Fruit fly (Drosophila melanogaster) whole organism, wandering third instar larva: ENCODE data around the gene CG13766.
A peak's percentile ranks its signal among the peaks of the same experiment; 100 is the strongest.

Experiments used
- CG32264 ChIP-seq: fragments of 200-800 bp; sonication (Bioruptor generic); optimal IDR thresholded peaks from 2 replicates; lab custom pipeline; 2016; ENCODE audit warnings: missing biosample characterization, missing genetic modification characterization
- CrebA ChIP-seq: fragments of 200-800 bp; sonication (Bioruptor generic); optimal IDR thresholded peaks from 2 replicates; lab custom pipeline; 2016; ENCODE audit warnings: missing biosample characterization, mild to moderate bottlenecking, missing genetic modification characterization, borderline replicate concordance
- Dif ChIP-seq: fragments of 200-275, 200-300 bp; sonication (Bioruptor generic); optimal IDR thresholded peaks from 2 replicates; lab custom pipeline; 2018; ENCODE audit warnings: missing biosample characterization, missing genetic modification characterization; ENCODE audit not compliant: partially characterized antibody
- GATAd ChIP-seq: sonication (Bioruptor generic); optimal IDR thresholded peaks from 2 replicates; lab custom pipeline; 2016; ENCODE audit warnings: missing biosample characterization, missing genetic modification characterization
- HLH106 ChIP-seq: fragments of 200-800 bp; optimal IDR thresholded peaks from 3 replicates; lab custom pipeline; 2019; ENCODE audit warnings: missing biosample characterization, mild to moderate bottlenecking, missing genetic modification characterization, moderate library complexity
- Hnf4 ChIP-seq: fragments of 200-800 bp; sonication (Bioruptor generic); optimal IDR thresholded peaks from 2 replicates; lab custom pipeline; 2016; ENCODE audit warnings: missing biosample characterization, mild to moderate bottlenecking, missing genetic modification characterization
- Hr78 ChIP-seq: fragments of >200 bp; optimal IDR thresholded peaks from 2 replicates; lab custom pipeline; 2017; ENCODE audit warnings: missing biosample characterization, missing genetic modification characterization
- Hr83 ChIP-seq: fragments of 200-300 bp; sonication (Bioruptor generic); optimal IDR thresholded peaks from 2 replicates; lab custom pipeline; 2016; ENCODE audit warnings: missing biosample characterization, mild to moderate bottlenecking, missing genetic modification characterization, moderate library complexity; ENCODE audit not compliant: poor library complexity, severe bottlenecking
- Jra ChIP-seq: sonication (Bioruptor generic); optimal IDR thresholded peaks from 2 replicates; lab custom pipeline; 2016; ENCODE audit warnings: missing biosample characterization, missing genetic modification characterization
- Mio ChIP-seq: sonication (Bioruptor generic); optimal IDR thresholded peaks from 2 replicates; lab custom pipeline; 2016; ENCODE audit warnings: missing biosample characterization, missing genetic modification characterization
- Myc ChIP-seq: fragments of >200 bp; optimal IDR thresholded peaks from 2 replicates; lab custom pipeline; 2017
- N ChIP-seq: fragments of >200 bp; optimal IDR thresholded peaks from 2 replicates; lab custom pipeline; 2018; ENCODE audit warnings: missing biosample characterization, missing external identifiers, missing genetic modification characterization
- OdsH ChIP-seq: fragments of 200-800 bp; sonication (Bioruptor generic); optimal IDR thresholded peaks from 2 replicates; lab custom pipeline; 2016; ENCODE audit warnings: missing biosample characterization, mild to moderate bottlenecking, missing genetic modification characterization
- Rel ChIP-seq, 2 experiments: fragments of 200-800 bp; sonication (Bioruptor generic) in 1 of 2; optimal IDR thresholded peaks; 2 replicates in 1 of 2; 3 replicates in 1 of 2; lab custom pipeline; 2016 to 2019; ENCODE audit warnings: mild to moderate bottlenecking in 2 of 2, missing biosample characterization in 2 of 2, missing genetic modification characterization in 2 of 2, moderate library complexity in 1 of 2
- Sp1 ChIP-seq: fragments of 200-800 bp; sonication (Bioruptor generic); optimal IDR thresholded peaks from 3 replicates; lab custom pipeline; 2019; ENCODE audit warnings: missing biosample characterization, mild to moderate bottlenecking, missing genetic modification characterization, moderate library complexity
- Vsx2 ChIP-seq: fragments of 200-300, 225-300 bp; sonication (Bioruptor generic); optimal IDR thresholded peaks from 2 replicates; lab custom pipeline; 2018; ENCODE audit warnings: missing biosample characterization, missing genetic modification characterization; ENCODE audit not compliant: partially characterized antibody
- br ChIP-seq: fragments of 200-800 bp; sonication (Bioruptor generic); optimal IDR thresholded peaks from 2 replicates; lab custom pipeline; 2016; ENCODE audit warnings: missing biosample characterization, missing genetic modification characterization
- brk ChIP-seq: fragments of 200-800 bp; sonication (Bioruptor generic); optimal IDR thresholded peaks from 2 replicates; lab custom pipeline; 2016; ENCODE audit warnings: missing biosample characterization, mild to moderate bottlenecking, missing genetic modification characterization
- dl ChIP-seq, 2 experiments: fragments of 175-275, 200-275 bp in 1 of 2; fragments of 200-275 bp in 1 of 2; sonication (Bioruptor generic); optimal IDR thresholded peaks; lab custom pipeline; 2018; ENCODE audit warnings: mild to moderate bottlenecking in 2 of 2, missing biosample characterization in 2 of 2, missing genetic modification characterization in 2 of 2, moderate library complexity in 2 of 2; ENCODE audit not compliant: partially characterized antibody in 2 of 2, insufficient read depth in 1 of 2
- dmrt93B ChIP-seq: fragments of 200-800 bp; sonication (Bioruptor generic); optimal IDR thresholded peaks from 2 replicates; lab custom pipeline; 2018; ENCODE audit warnings: missing biosample characterization, mild to moderate bottlenecking, missing genetic modification characterization
- dsf ChIP-seq: sonication (Bioruptor generic); optimal IDR thresholded peaks from 2 replicates; lab custom pipeline; 2016; ENCODE audit warnings: missing biosample characterization, missing genetic modification characterization, borderline replicate concordance
- ey ChIP-seq: fragments of 200-800 bp; sonication (Bioruptor generic); optimal IDR thresholded peaks from 2 replicates; lab custom pipeline; 2016; ENCODE audit warnings: missing biosample characterization, missing genetic modification characterization
- foxo ChIP-seq, 2 experiments: fragments of 200-800 bp; sonication (Bioruptor generic); optimal IDR thresholded peaks; 2 replicates in 1 of 2; 3 replicates in 1 of 2; lab custom pipeline; 2016 to 2017; ENCODE audit warnings: missing biosample characterization in 2 of 2, missing genetic modification characterization in 2 of 2
- fru ChIP-seq: fragments of 200-800 bp; sonication (Bioruptor generic); optimal IDR thresholded peaks from 3 replicates; lab custom pipeline; 2016; ENCODE audit warnings: missing biosample characterization, mild to moderate bottlenecking, missing genetic modification characterization
- h ChIP-seq: fragments of 200-800 bp; sonication (Bioruptor generic); optimal IDR thresholded peaks from 3 replicates; lab custom pipeline; 2016; ENCODE audit warnings: missing biosample characterization, mild to moderate bottlenecking, missing genetic modification characterization
- jim ChIP-seq: fragments of 175-275, 200-325 bp; sonication (Bioruptor generic); optimal IDR thresholded peaks from 2 replicates; lab custom pipeline; 2016; ENCODE audit warnings: missing biosample characterization, mild to moderate bottlenecking, missing genetic modification characterization
- lola ChIP-seq: fragments of >200 bp; optimal IDR thresholded peaks from 2 replicates; lab custom pipeline; 2017; ENCODE audit warnings: missing biosample characterization, missing genetic modification characterization
- pan ChIP-seq: fragments of >200 bp; optimal IDR thresholded peaks from 2 replicates; lab custom pipeline; 2017
- psq ChIP-seq: fragments of 200-800 bp; sonication (Bioruptor generic); optimal IDR thresholded peaks from 3 replicates; lab custom pipeline; 2017; ENCODE audit warnings: missing biosample characterization, mild to moderate bottlenecking, missing genetic modification characterization, moderate library complexity
- rgr ChIP-seq: fragments of 200-800 bp; sonication (Bioruptor generic); optimal IDR thresholded peaks from 3 replicates; lab custom pipeline; 2016; ENCODE audit warnings: missing biosample characterization, mild to moderate bottlenecking, missing genetic modification characterization
- sage ChIP-seq: fragments of 200-800 bp; sonication (Bioruptor generic); optimal IDR thresholded peaks from 2 replicates; lab custom pipeline; 2016; ENCODE audit warnings: missing biosample characterization, mild to moderate bottlenecking, missing genetic modification characterization
- sv ChIP-seq: fragments of 200-800 bp; sonication (Bioruptor generic); optimal IDR thresholded peaks from 3 replicates; lab custom pipeline; 2016; ENCODE audit warnings: missing biosample characterization, missing genetic modification characterization
- tai ChIP-seq: sonication (Bioruptor generic); optimal IDR thresholded peaks from 2 replicates; lab custom pipeline; 2016; ENCODE audit warnings: missing biosample characterization, missing genetic modification characterization
- usp ChIP-seq: fragments of >200 bp; optimal IDR thresholded peaks from 2 replicates; lab custom pipeline; 2017; ENCODE audit warnings: missing biosample characterization, missing genetic modification characterization
- woc ChIP-seq: sonication (Bioruptor generic); optimal IDR thresholded peaks from 2 replicates; lab custom pipeline; 2016; ENCODE audit warnings: missing biosample characterization, mild to moderate bottlenecking, missing genetic modification characterization

Gene CG13766

dm6 chr2L:6566020-6566687 is at the start of gene CG13766:
TSS of gene CG13766 (minus strand) at chr2L:6566181.
- TF ChIP-seq GATAd (GFP tag; lab: Kevin White, UChicago) (no peak), jim (no peak), lola (no peak), Mio (GFP tag; lab: Kevin White, UChicago) (no peak), dmrt93B (GFP tag; lab: Kevin White, UChicago) (no peak), dsf (GFP tag; lab: Kevin White, UChicago) (no peak), dl (GFP tag; optimal IDR thresholded peaks at IDR 0.05; lab: Kevin White, UChicago; ENCODE audit: insufficient read depth in 1 of 2, partially characterized antibody in 2 of 2) (no peak), sv (GFP tag; lab: Kevin White, UChicago) (no peak), foxo (GFP tag; optimal IDR thresholded peaks at IDR 0.05; lab: Kevin White, UChicago) (no peak), Hnf4 (GFP tag; lab: Kevin White, UChicago) (no peak), brk (GFP tag; lab: Kevin White, UChicago) (no peak), h (no peak), N (no peak), Myc (no peak), Jra (GFP tag; lab: Kevin White, UChicago) (no peak), HLH106 (tag; lab: Kevin White, UChicago) (no peak), Sp1 (GFP tag; lab: Kevin White, UChicago) (no peak), Hr83 (GFP tag; lab: Kevin White, UChicago) (no peak)

DNA sequence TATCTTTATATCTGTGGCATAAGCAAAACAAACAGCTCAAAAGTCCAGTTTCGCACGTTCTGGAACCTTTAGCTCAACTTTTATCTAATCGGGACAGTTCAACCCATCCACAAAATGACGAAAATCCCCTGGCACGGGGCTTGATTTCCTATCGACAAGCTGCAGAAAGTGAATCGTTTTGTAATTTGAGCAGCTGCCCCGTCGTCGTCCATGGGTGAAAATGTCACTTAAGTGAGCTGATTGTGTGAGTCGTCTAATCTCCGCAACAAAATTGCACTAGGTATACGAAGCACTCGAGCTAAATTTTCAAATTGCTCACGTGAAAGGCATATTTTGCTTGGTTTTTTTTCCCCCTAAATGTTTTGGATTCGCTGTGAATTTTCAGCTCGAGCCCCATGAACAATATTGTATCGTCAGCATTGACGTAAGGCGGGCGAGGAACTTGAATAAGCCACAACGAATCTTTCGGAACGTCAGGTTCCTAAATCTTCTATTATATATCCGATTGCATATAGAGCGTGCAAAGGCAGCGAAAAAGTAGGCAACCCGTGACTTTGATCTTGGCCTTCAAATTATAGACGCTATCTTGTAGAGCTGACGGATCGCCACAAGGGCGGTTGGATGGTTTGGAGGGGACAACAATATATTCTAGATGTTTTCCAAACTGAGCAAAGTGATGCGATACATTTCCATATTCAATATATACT is 48.4 kb upstream of the CG13766 start:
- TF ChIP-seq OdsH (no peak), Rel (GFP tag; optimal IDR thresholded peaks at IDR 0.05; lab: Kevin White, UChicago) (no peak), Rel (tag; optimal IDR thresholded peaks at IDR 0.05; lab: Kevin White, UChicago) (peak; percentile 82), dsf (GFP tag; lab: Kevin White, UChicago) (no peak), h (peak; percentile 2)

- TF ChIP-seq Jra (GFP tag; lab: Kevin White, UChicago), result no peak
- no peak for TF ChIP-seq dmrt93B (GFP tag; lab: Kevin White, UChicago)
- TF ChIP-seq Hnf4 (GFP tag; lab: Kevin White, UChicago), result no peak
- no peak for TF ChIP-seq Sp1 (GFP tag; lab: Kevin White, UChicago)
- TF ChIP-seq Dif (GFP tag; lab: Kevin White, UChicago), result no peak
- no peak for TF ChIP-seq br (GFP tag; lab: Kevin White, UChicago)
- TF ChIP-seq Hr83 (GFP tag; lab: Kevin White, UChicago), result no peak
- no peak for TF ChIP-seq jim
- TF ChIP-seq CG32264 (GFP tag; lab: Kevin White, UChicago), result no peak
- TF ChIP-seq pan (lab: Kevin White, UChicago), result no peak
- no peak for TF ChIP-seq woc (GFP tag; lab: Kevin White, UChicago)
- TF ChIP-seq Myc, result no peak
- no peak for TF ChIP-seq rgr (GFP tag; lab: Kevin White, UChicago)
- TF ChIP-seq sv (GFP tag; lab: Kevin White, UChicago), result no peak
- no peak for TF ChIP-seq CrebA (GFP tag; lab: Kevin White, UChicago)
- TF ChIP-seq usp (GFP tag; lab: Kevin White, UChicago), result no peak
- no peak for TF ChIP-seq HLH106 (tag; lab: Kevin White, UChicago)
These were observed 47.2 kb upstream of the CG13766 start for dm6 chr2L:6613156-6613555.

dm6 chr2L:6612477-6613004 is 46.6 kb upstream of the CG13766 start:
- peak; percentile 100 for TF ChIP-seq br (GFP tag; lab: Kevin White, UChicago)
- TF ChIP-seq ey (GFP tag; lab: Kevin White, UChicago), result peak; percentile 100
- peak; percentile 100 for TF ChIP-seq foxo (GFP tag; optimal IDR thresholded peaks at IDR 0.05; lab: Kevin White, UChicago)
- peak; percentile 99 for TF ChIP-seq brk (GFP tag; lab: Kevin White, UChicago)
- peak; percentile 100 for TF ChIP-seq sv (GFP tag; lab: Kevin White, UChicago)
- TF ChIP-seq Hr78 (GFP tag; lab: Kevin White, UChicago), result no peak
- TF ChIP-seq jim, result peak; percentile 84
- TF ChIP-seq dl (GFP tag; optimal IDR thresholded peaks at IDR 0.05; lab: Kevin White, UChicago; ENCODE audit: insufficient read depth in 1 of 2, partially characterized antibody in 2 of 2), result peak in 1 of 2 experiments; percentile 30
- TF ChIP-seq OdsH, result peak; percentile 100
- peak; percentile 100 for TF ChIP-seq sage (GFP tag; lab: Kevin White, UChicago)
- TF ChIP-seq tai (GFP tag; lab: Kevin White, UChicago), result peak; percentile 100
- TF ChIP-seq rgr (GFP tag; lab: Kevin White, UChicago), result peak; percentile 100
- peak; percentile 69 for TF ChIP-seq Dif (GFP tag; lab: Kevin White, UChicago)
- TF ChIP-seq Rel (GFP tag; optimal IDR thresholded peaks at IDR 0.05; lab: Kevin White, UChicago), result peak; percentile 100
- TF ChIP-seq Rel (tag; optimal IDR thresholded peaks at IDR 0.05; lab: Kevin White, UChicago), result peak; percentile 99
- peak; percentile 98 for TF ChIP-seq Mio (GFP tag; lab: Kevin White, UChicago)
- TF ChIP-seq GATAd (GFP tag; lab: Kevin White, UChicago), result peak; percentile 100
- TF ChIP-seq woc (GFP tag; lab: Kevin White, UChicago), result peak; percentile 100
- peak; percentile 100 for TF ChIP-seq HLH106 (tag; lab: Kevin White, UChicago)
- TF ChIP-seq Vsx2 (GFP tag; lab: Kevin White, UChicago), result no peak
- peak; percentile 100 for TF ChIP-seq dmrt93B (GFP tag; lab: Kevin White, UChicago)
- TF ChIP-seq fru (GFP tag; lab: Kevin White, UChicago), result peak; percentile 100
- TF ChIP-seq h, result peak; percentile 100
- no peak for TF ChIP-seq lola
- peak; percentile 99 for TF ChIP-seq Hr83 (GFP tag; lab: Kevin White, UChicago)
- peak; percentile 100 for TF ChIP-seq psq (GFP tag; lab: Kevin White, UChicago)
- TF ChIP-seq CrebA (GFP tag; lab: Kevin White, UChicago), result peak; percentile 99
- peak; percentile 99 for TF ChIP-seq dsf (GFP tag; lab: Kevin White, UChicago)
